Fruit fly (Drosophila melanogaster): Measurements from ENCODE around the gene daed.
A peak's percentile ranks its signal among the peaks of the same experiment; 100 is the strongest.

The daed gene

DNA sequence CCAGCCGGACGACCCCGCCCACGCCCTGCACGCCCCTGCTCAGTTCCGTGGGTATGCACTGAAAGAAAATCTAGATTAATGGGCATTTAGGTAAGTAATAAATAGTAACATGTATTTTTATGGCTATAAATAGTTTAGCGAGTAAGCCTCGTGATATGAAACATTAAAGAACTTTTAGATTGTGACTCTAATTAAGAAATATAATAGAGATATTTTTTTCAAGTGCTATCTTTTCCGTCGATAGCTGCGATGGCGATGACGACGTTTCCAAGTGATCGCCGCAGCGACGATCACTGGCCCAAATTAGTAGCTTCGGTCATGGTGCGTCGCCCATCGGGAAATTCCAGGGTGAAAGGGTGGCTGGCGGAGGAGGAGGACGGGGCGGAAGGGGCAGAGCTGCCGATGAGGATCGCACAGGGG lies 36.0 kb downstream of the daed start (continued):
- peak; percentile 72 for TF ChIP-seq CG13296 (GFP tag; optimal IDR thresholded peaks at IDR 0.05)
- peak in 1 of 2 experiments; percentile 97 for TF ChIP-seq Hr78 (GFP tag; optimal IDR thresholded peaks at IDR 0.05)
- TF ChIP-seq CG34422 (GFP tag; IDR thresholded peaks at IDR 0.05), result peak; percentile 88
- TF ChIP-seq CG32767 (GFP tag; IDR thresholded peaks at IDR 0.05), result peak; percentile 85
- peak; percentile 83 for TF ChIP-seq Hr3 (GFP tag; optimal IDR thresholded peaks at IDR 0.05)
- peak; percentile 54 for TF ChIP-seq her (GFP tag; optimal IDR thresholded peaks at IDR 0.05)
- TF ChIP-seq CG15479 (GFP tag; optimal IDR thresholded peaks at IDR 0.05), result no peak
- TF ChIP-seq CG10654 (GFP tag; optimal IDR thresholded peaks at IDR 0.05), result peak; percentile 83
- peak; percentile 91 for TF ChIP-seq CG1603 (tag; optimal IDR thresholded peaks at IDR 0.05)
- peak; percentile 90 for TF ChIP-seq grau (tag; optimal IDR thresholded peaks at IDR 0.05)
- peak; percentile 78 for TF ChIP-seq CG5180 (GFP tag; optimal IDR thresholded peaks at IDR 0.05)
- peak; percentile 61 for TF ChIP-seq NFAT (GFP tag; IDR thresholded peaks at IDR 0.05)
- peak; percentile 81 for TF ChIP-seq Nf-YA (GFP tag; IDR thresholded peaks at IDR 0.05)
- no peak for TF ChIP-seq hb (GFP tag; IDR thresholded peaks at IDR 0.05; ENCODE audit: partially characterized antibody)
- peak; percentile 92 for TF ChIP-seq chm (GFP tag; IDR thresholded peaks at IDR 0.05)
- peak; percentile 49 for TF ChIP-seq psq (GFP tag; optimal IDR thresholded peaks at IDR 0.05)
- TF ChIP-seq cwo (GFP tag; optimal IDR thresholded peaks at IDR 0.05), result peak; percentile 82
- peak; percentile 75 for TF ChIP-seq btn (GFP tag; optimal IDR thresholded peaks at IDR 0.05)
- peak; percentile 64 for TF ChIP-seq CG18011 (GFP tag; optimal IDR thresholded peaks at IDR 0.05)
- TF ChIP-seq CG7357 (GFP tag; IDR thresholded peaks at IDR 0.05), result peak; percentile 72; the same call in 2 of the 3 replicates
- TF ChIP-seq Dbx (GFP tag; IDR thresholded peaks at IDR 0.05), result peak; percentile 84
- peak; percentile 82 for TF ChIP-seq CG2202 (tag; optimal IDR thresholded peaks at IDR 0.05)
- peak; percentile 91 for TF ChIP-seq ttk (GFP tag; IDR thresholded peaks at IDR 0.05)
- TF ChIP-seq Doc2 (GFP tag; IDR thresholded peaks at IDR 0.05), result 0 out of 2 replicates have a peak, but pooled peaks have one; percentile 17
- TF ChIP-seq CG12299 (tag; optimal IDR thresholded peaks at IDR 0.05), result peak; percentile 81
- TF ChIP-seq Sry-δ (GFP tag; optimal IDR thresholded peaks at IDR 0.05), result peak; percentile 35
- peak; percentile 45 to 96 for TF ChIP-seq bsh (GFP tag; optimal IDR thresholded peaks at IDR 0.05)
- TF ChIP-seq CG31388 (GFP tag; optimal IDR thresholded peaks at IDR 0.05), result peak; percentile 70
- no peak for TF ChIP-seq Dll (GFP tag; IDR thresholded peaks at IDR 0.05; ENCODE audit: partially characterized antibody)
- peak; percentile 20 for TF ChIP-seq CG2116 (GFP tag; optimal IDR thresholded peaks at IDR 0.05)
- TF ChIP-seq CG10321 (GFP tag; IDR thresholded peaks at IDR 0.05), result peak; percentile 42; the same call in 1 of the 2 replicates
- no peak for TF ChIP-seq Neu2 (GFP tag; optimal IDR thresholded peaks at IDR 0.05; ENCODE audit: borderline replicate concordance)
- peak; percentile 91 for TF ChIP-seq CG15269 (tag; optimal IDR thresholded peaks at IDR 0.05)
- peak; percentile 94 for TF ChIP-seq ara (GFP tag; IDR thresholded peaks at IDR 0.05)
- TF ChIP-seq dpn (GFP tag; optimal IDR thresholded peaks at IDR 0.05), result peak; percentile 66 to 80
- peak; percentile 56; the same call in 2 of the 3 replicates for TF ChIP-seq Optix (GFP tag; IDR thresholded peaks at IDR 0.05)
- no peak for TF ChIP-seq ash1 (GFP tag; optimal IDR thresholded peaks at IDR 0.05)
- peak; percentile 89 for TF ChIP-seq CG12219 (GFP tag; optimal IDR thresholded peaks at IDR 0.05)
- TF ChIP-seq Dfd (GFP tag; optimal IDR thresholded peaks at IDR 0.05), result no peak
- peak; percentile 84 for TF ChIP-seq CG4404 (GFP tag; IDR thresholded peaks at IDR 0.05)
- peak; percentile 89 for TF ChIP-seq CG4820 (GFP tag; optimal IDR thresholded peaks at IDR 0.05)
- TF ChIP-seq oc (tag; optimal IDR thresholded peaks at IDR 0.05), result peak; percentile 94
- TF ChIP-seq Deaf1 (tag; optimal IDR thresholded peaks at IDR 0.05), result peak; percentile 73
- no peak for TF ChIP-seq insv (GFP tag; optimal IDR thresholded peaks at IDR 0.05)
- peak; percentile 90 for TF ChIP-seq CG10209 (GFP tag; optimal IDR thresholded peaks at IDR 0.05)
- TF ChIP-seq Sox102F (GFP tag; optimal IDR thresholded peaks at IDR 0.05), result peak; percentile 96
- TF ChIP-seq YL-1 (GFP tag; optimal IDR thresholded peaks at IDR 0.05), result peak; percentile 27
- TF ChIP-seq shn (GFP tag; optimal IDR thresholded peaks at IDR 0.05), result no peak
- peak; percentile 42 for TF ChIP-seq schlank (tag; optimal IDR thresholded peaks at IDR 0.05)
- TF ChIP-seq pb (GFP tag; optimal IDR thresholded peaks at IDR 0.05), result peak; percentile 64
